Worm (Caenorhabditis elegans) whole organism, L1 larva: ENCODE data around the gene T28C12.2.

ENCODE experiments used
- C34B4.2 ChIP-seq: sonication (generic microtip); optimal IDR thresholded peaks from 2 replicates; lab custom pipeline; 2017; ENCODE audit warnings: mild to moderate bottlenecking, missing genetic modification characterization, missing compliant biosample characterization
- alr-1 ChIP-seq: fragments of 200-800 bp; sonication (Bioruptor generic); optimal IDR thresholded peaks from 2 replicates; lab custom pipeline; 2018; ENCODE audit warnings: borderline replicate concordance, mild to moderate bottlenecking, missing genetic modification characterization, missing compliant biosample characterization
- aly-2 ChIP-seq: fragments of 150-350 bp; optimal IDR thresholded peaks from 2 replicates; lab custom pipeline; 2014; ENCODE audit warnings: missing biosample characterization, missing genetic modification characterization
- ama-1 ChIP-seq: fragments of 150-350 bp; optimal IDR thresholded peaks from 2 replicates; lab custom pipeline; 2014
- blmp-1 ChIP-seq: fragments of 150-350 bp; optimal IDR thresholded peaks from 2 replicates; lab custom pipeline; 2014; ENCODE audit warnings: missing biosample characterization, missing genetic modification characterization
- ceh-63 ChIP-seq: fragments of 200-800 bp; sonication (Bioruptor generic); optimal IDR thresholded peaks from 2 replicates; lab custom pipeline; 2018; ENCODE audit warnings: mild to moderate bottlenecking, missing genetic modification characterization, missing compliant biosample characterization
- ceh-88 ChIP-seq: fragments of 200-800 bp; sonication (Bioruptor generic); IDR thresholded peaks from 2 replicates; pipeline ENCODE4 v1.3.6; 2022; ENCODE audit warnings: missing genetic modification characterization, missing compliant biosample characterization
- efl-1 ChIP-seq, 4 experiments: fragments of 150-350 bp; optimal IDR thresholded peaks in 3 of 4; peaks in 1 of 4; 1 replicate in 1 of 4; 2 replicates in 3 of 4; lab custom pipeline; 2014; ENCODE audit warnings: missing biosample characterization in 2 of 4, missing genetic modification characterization in 2 of 4, missing genetic modification reagents in 2 of 4
- egl-27 ChIP-seq, 2 experiments: fragments of 150-350 bp in 1 of 2; sonication (generic microtip); optimal IDR thresholded peaks; 3 replicates each; lab custom pipeline; 2017 to 2018; ENCODE audit warnings: missing biosample characterization in 2 of 2, missing genetic modification characterization in 2 of 2, missing genetic modification reagents in 2 of 2
- elt-2 ChIP-seq: sonication (generic microtip); optimal IDR thresholded peaks from 2 replicates; lab custom pipeline; 2016; ENCODE audit warnings: missing genetic modification characterization, mild to moderate bottlenecking, inconsistent platforms, missing compliant biosample characterization, missing genetic modification reagents
- elt-3 ChIP-seq, 6 experiments: fragments of 150-350 bp in 1 of 6; sonication (generic microtip); optimal IDR thresholded peaks; 2 replicates each; lab custom pipeline; 2017 to 2018; ENCODE audit warnings: missing biosample characterization in 6 of 6, missing genetic modification characterization in 6 of 6, inconsistent platforms in 1 of 6
- fos-1 ChIP-seq: fragments of 150-350 bp; optimal IDR thresholded peaks from 2 replicates; lab custom pipeline; 2014; ENCODE audit warnings: missing biosample characterization, missing genetic modification characterization
- grh-1 ChIP-seq: fragments of 200-800 bp; sonication (Bioruptor generic); IDR thresholded peaks from 2 replicates; pipeline ENCODE4 v1.3.6; 2022; ENCODE audit warnings: missing genetic modification reagents, missing genetic modification characterization, missing compliant biosample characterization
- hlh-17 ChIP-seq: fragments of 200-800 bp; sonication (Bioruptor generic); optimal IDR thresholded peaks from 2 replicates; lab custom pipeline; 2018; ENCODE audit warnings: missing genetic modification characterization, mild to moderate bottlenecking, missing compliant biosample characterization, moderate library complexity, borderline replicate concordance
- irx-1 ChIP-seq: sonication (generic microtip); optimal IDR thresholded peaks from 2 replicates; lab custom pipeline; 2016; ENCODE audit warnings: missing genetic modification characterization, missing compliant biosample characterization
- isw-1 ChIP-seq: fragments of 200-800 bp; sonication (Bioruptor generic); IDR thresholded peaks from 2 replicates; pipeline ENCODE4 v1.3.6; 2022; ENCODE audit warnings: missing genetic modification characterization, missing compliant biosample characterization
- jun-1 ChIP-seq: fragments of 150-350 bp; optimal IDR thresholded peaks from 2 replicates; lab custom pipeline; 2014; ENCODE audit warnings: missing biosample characterization, missing genetic modification reagents, missing genetic modification characterization
- mab-9 ChIP-seq: fragments of 200-800 bp; sonication (Bioruptor generic); IDR thresholded peaks from 2 replicates; pipeline ENCODE4 v1.3.6; 2022; ENCODE audit warnings: missing genetic modification reagents, missing genetic modification characterization, missing compliant biosample characterization
- nhr-12 ChIP-seq: sonication (generic microtip); optimal IDR thresholded peaks from 2 replicates; lab custom pipeline; 2017; ENCODE audit warnings: missing biosample characterization, missing genetic modification characterization
- nhr-237 ChIP-seq: fragments of 150-350 bp; optimal IDR thresholded peaks from 2 replicates; lab custom pipeline; 2014; ENCODE audit warnings: missing biosample characterization, missing genetic modification characterization
- nhr-47 ChIP-seq: sonication (generic microtip); optimal IDR thresholded peaks from 2 replicates; lab custom pipeline; 2016; ENCODE audit warnings: mild to moderate bottlenecking, missing genetic modification characterization, moderate library complexity, missing compliant biosample characterization
- nhr-76 ChIP-seq: sonication (generic microtip); optimal IDR thresholded peaks from 2 replicates; lab custom pipeline; 2017; ENCODE audit warnings: missing biosample characterization, missing genetic modification characterization
- nhr-84 ChIP-seq: sonication (generic microtip); optimal IDR thresholded peaks from 2 replicates; lab custom pipeline; 2017; ENCODE audit warnings: missing biosample characterization, missing genetic modification characterization
- nhr-85 ChIP-seq: sonication (generic microtip); peaks from one replicate; lab custom pipeline; 2016; ENCODE audit warnings: missing genetic modification characterization, inconsistent platforms, missing compliant biosample characterization
- pqm-1 ChIP-seq: sonication (generic microtip); optimal IDR thresholded peaks from 3 replicates; lab custom pipeline; 2017; ENCODE audit warnings: missing biosample characterization, missing genetic modification characterization
- rnt-1 ChIP-seq: sonication (generic microtip); optimal IDR thresholded peaks from 2 replicates; lab custom pipeline; 2016; ENCODE audit warnings: mild to moderate bottlenecking, missing genetic modification characterization, moderate library complexity, missing compliant biosample characterization
- sox-4 ChIP-seq: sonication (generic microtip); optimal IDR thresholded peaks from 2 replicates; lab custom pipeline; 2016; ENCODE audit warnings: missing genetic modification characterization, missing compliant biosample characterization
- tbx-2 ChIP-seq: sonication (generic microtip); optimal IDR thresholded peaks from 2 replicates; lab custom pipeline; 2016; ENCODE audit warnings: missing genetic modification characterization, missing compliant biosample characterization
- tlp-1 ChIP-seq: fragments of 150-350 bp; optimal IDR thresholded peaks from 2 replicates; lab custom pipeline; 2014; ENCODE audit warnings: missing biosample characterization, missing genetic modification characterization
- unc-130 ChIP-seq: fragments of 150-350 bp; optimal IDR thresholded peaks from 2 replicates; lab custom pipeline; 2017; ENCODE audit warnings: missing biosample characterization, missing genetic modification characterization, inconsistent platforms
- unc-30 ChIP-seq: sonication (generic microtip); optimal IDR thresholded peaks from 2 replicates; lab custom pipeline; 2017; ENCODE audit warnings: missing biosample characterization, missing genetic modification characterization
- unc-62 ChIP-seq: fragments of 150-350 bp; optimal IDR thresholded peaks from 2 replicates; lab custom pipeline; 2014; ENCODE audit warnings: missing biosample characterization, missing genetic modification reagents, missing genetic modification characterization
- unc-86 ChIP-seq: sonication (generic microtip); optimal IDR thresholded peaks from 2 replicates; lab custom pipeline; 2016; ENCODE audit warnings: missing genetic modification characterization, missing compliant biosample characterization
- vab-15 ChIP-seq: sonication (generic microtip); optimal IDR thresholded peaks from 2 replicates; lab custom pipeline; 2017; ENCODE audit warnings: missing genotype, mild to moderate bottlenecking, missing genetic modification characterization, missing compliant biosample characterization
- zag-1 ChIP-seq: fragments of 150-350 bp; optimal IDR thresholded peaks from 2 replicates; lab custom pipeline; 2014; ENCODE audit warnings: missing biosample characterization, missing genetic modification characterization
- ztf-4 ChIP-seq: fragments of 150-350 bp; optimal IDR thresholded peaks from 2 replicates; lab custom pipeline; 2014; ENCODE audit warnings: missing biosample characterization, missing genetic modification characterization

The T28C12.2 gene

ce11 chrV:6328897-6329296 lies at the start of gene T28C12.2:
Gene T28C12.2 (plus strand): TSS chrV:6329197.
- TF ChIP-seq jun-1 (tag; lab: Kevin White, UChicago): no peak
- no peak for TF ChIP-seq tbx-2 (tag; lab: Kevin White, UChicago)
- TF ChIP-seq fos-1: no peak
- no peak for TF ChIP-seq tlp-1 (tag; lab: Kevin White, UChicago)

DNA sequence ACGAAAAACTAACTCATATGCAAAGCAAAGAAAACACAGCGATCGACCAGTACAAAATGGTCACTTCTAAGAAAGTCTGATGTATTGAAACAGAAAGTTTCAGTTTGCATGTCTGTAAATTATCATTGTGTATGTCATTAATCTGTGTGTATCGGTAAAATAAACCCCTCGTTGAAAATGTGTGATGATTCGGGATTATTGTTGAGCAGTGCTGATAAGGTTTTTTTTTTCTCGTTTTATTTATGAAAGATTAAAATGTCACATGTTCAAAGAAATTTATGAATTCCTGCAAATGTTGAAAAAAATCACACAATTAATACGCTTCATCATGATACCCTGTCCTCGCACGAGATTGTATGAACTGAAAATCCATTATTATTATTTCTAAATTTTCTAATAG lies 48.9 kb upstream of the T28C12.2 start:
- TF ChIP-seq pqm-1 (tag; lab: Kevin White, UChicago) (no peak), nhr-84 (tag; lab: Kevin White, UChicago) (no peak), mab-9 (GFP tag; lab: Robert Waterston, UW) (no peak), nhr-76 (tag; lab: Kevin White, UChicago) (no peak), grh-1 (GFP tag; lab: Robert Waterston, UW) (no peak), elt-2 (tag; lab: Kevin White, UChicago) (peak; percentile 64)

DNA sequence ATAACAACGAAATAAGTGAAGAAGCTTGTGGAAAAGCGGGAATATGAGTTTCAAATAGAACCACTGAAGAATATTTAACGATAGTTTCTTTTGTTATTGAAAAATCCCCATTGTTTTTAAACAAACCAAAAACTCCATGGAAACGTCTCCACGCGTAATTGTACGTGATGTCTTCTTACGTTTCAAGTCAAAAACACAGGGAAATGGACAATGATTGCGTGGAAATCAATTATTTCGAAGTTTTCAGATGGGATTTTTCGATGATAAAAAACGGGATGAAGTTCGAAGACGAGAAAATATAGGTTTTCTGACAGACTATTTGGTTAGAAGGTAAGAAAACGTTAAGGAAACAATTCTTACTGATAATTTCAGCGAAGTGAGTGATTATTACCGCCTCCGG lies 47.8 kb upstream of the T28C12.2 start, which contains the start of the genes K12B6.4 and spe-49:
Gene K12B6.4, minus strand, starts transcription at position 101 of the 400 bp plus-strand sequence.
Gene spe-49, plus strand, starts transcription at position 185 of the 400 bp plus-strand sequence.
- no peak for TF ChIP-seq hlh-17 (GFP tag; lab: Kevin White, UChicago)
- no peak for TF ChIP-seq ztf-4 (tag; lab: Kevin White, UChicago)
- no peak for TF ChIP-seq grh-1 (GFP tag; lab: Robert Waterston, UW)
- TF ChIP-seq blmp-1 (tag; lab: Kevin White, UChicago): no peak
- no peak for TF ChIP-seq jun-1 (tag; lab: Kevin White, UChicago)
- TF ChIP-seq unc-130 (tag; lab: Kevin White, UChicago): no peak
- no peak for TF ChIP-seq fos-1
- TF ChIP-seq aly-2 (tag; lab: Kevin White, UChicago): no peak
- no peak for TF ChIP-seq elt-3 (tag; optimal IDR thresholded peaks at IDR 0.05; lab: Kevin White, UChicago)
- TF ChIP-seq nhr-85 (tag; lab: Kevin White, UChicago): no peak

DNA sequence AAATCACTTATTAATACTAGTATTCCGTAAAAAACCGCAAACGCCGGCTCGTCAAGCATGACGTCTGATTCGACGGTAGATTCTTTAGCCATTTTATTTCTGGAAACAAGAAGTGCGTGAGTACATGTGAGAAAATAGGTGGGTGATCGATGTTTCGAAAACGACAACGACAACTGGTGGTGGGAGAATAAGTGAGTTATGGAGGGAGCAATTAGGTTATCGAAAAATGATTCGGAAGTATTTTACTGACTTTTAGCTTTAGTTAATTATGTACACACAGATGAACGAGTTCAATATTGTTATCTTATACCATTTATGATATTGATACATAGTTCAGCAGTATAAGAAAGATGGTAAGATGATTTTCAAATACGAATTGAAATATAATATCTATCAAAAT lies 42.7 kb upstream of the T28C12.2 start, which contains the start of gene srn-1:
Gene srn-1, minus strand, starts transcription at position 101 of the 400 bp plus-strand sequence.
- TF ChIP-seq ceh-88: no peak

DNA sequence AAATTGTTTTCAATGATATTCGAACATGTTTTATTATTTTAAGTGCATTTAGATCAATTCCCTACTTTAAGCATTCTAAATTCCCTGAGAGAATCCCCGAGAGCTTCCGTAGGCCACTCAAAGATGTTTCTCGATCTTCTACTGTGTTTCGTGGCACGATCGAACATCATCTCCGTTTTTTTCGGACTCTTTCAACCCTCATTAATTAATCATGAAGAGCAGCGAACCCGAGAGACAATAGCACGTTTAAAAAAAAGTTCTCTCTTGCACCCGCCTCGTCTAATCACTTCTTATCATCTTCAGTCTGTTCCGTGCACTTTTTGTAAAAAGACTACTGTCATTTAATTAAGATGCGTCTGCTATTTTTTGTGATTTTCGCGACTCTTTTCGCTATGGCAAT lies 40.4 kb upstream of the T28C12.2 start, which contains the start of gene K12B6.11:
Gene K12B6.11, plus strand, starts transcription at position 301 of the 400 bp plus-strand sequence.
- TF ChIP-seq C34B4.2 (tag; lab: Kevin White, UChicago) (no peak), ztf-4 (tag; lab: Kevin White, UChicago) (no peak), nhr-85 (tag; lab: Kevin White, UChicago) (no peak), grh-1 (GFP tag; lab: Robert Waterston, UW) (no peak), sox-4 (tag; lab: Kevin White, UChicago) (no peak), isw-1 (GFP tag; lab: Robert Waterston, UW) (no peak), ama-1 (lab: Kevin White, UChicago) (no peak), nhr-47 (tag; lab: Kevin White, UChicago) (no peak), unc-86 (no peak), nhr-84 (tag; lab: Kevin White, UChicago) (no peak), nhr-76 (tag; lab: Kevin White, UChicago) (no peak), elt-3 (tag; optimal IDR thresholded peaks at IDR 0.05; lab: Kevin White, UChicago) (no peak), unc-30 (tag; lab: Kevin White, UChicago) (no peak), mab-9 (GFP tag; lab: Robert Waterston, UW) (no peak), blmp-1 (tag; lab: Kevin White, UChicago) (no peak), egl-27 (tag; optimal IDR thresholded peaks at IDR 0.05; lab: Kevin White, UChicago) (no peak), zag-1 (tag; lab: Kevin White, UChicago) (no peak), unc-62 (GFP tag; lab: Kevin White, UChicago) (no peak), unc-130 (tag; lab: Kevin White, UChicago) (no peak), nhr-12 (tag; lab: Kevin White, UChicago) (no peak)

- no peak for TF ChIP-seq rnt-1 (tag; lab: Kevin White, UChicago)
- TF ChIP-seq vab-15 (tag; lab: Kevin White, UChicago): no peak
- TF ChIP-seq efl-1 (optimal IDR thresholded peaks at IDR 0.05; lab: Kevin White, UChicago): no peak
- peak in 1 of 2 experiments; percentile 64 for TF ChIP-seq efl-1 (GFP tag; optimal IDR thresholded peaks at IDR 0.05 in 1 of 2; lab: Kevin White, UChicago)
- TF ChIP-seq alr-1: no peak
- TF ChIP-seq irx-1: no peak
- TF ChIP-seq elt-2 (tag; lab: Kevin White, UChicago): peak; percentile 28
- TF ChIP-seq nhr-237 (tag; lab: Kevin White, UChicago): no peak
- no peak for TF ChIP-seq ceh-63 (GFP tag; lab: Kevin White, UChicago)
- TF ChIP-seq, all 84 proteins: peak for 2
Observed at ce11 chrV:6291301-6291700, 37.7 kb upstream of the T28C12.2 start.
